Fruit fly (Drosophila melanogaster) whole organism, embryonic: ENCODE data around the gene CG9673.
A peak's percentile ranks its signal among the peaks of the same experiment; 100 is the strongest.

ENCODE experiments used
- Antp ChIP-seq: fragments of 200-800 bp; sonication (Bioruptor generic); optimal IDR thresholded peaks from 3 replicates; lab custom pipeline; 2016; ENCODE audit warnings: missing biosample characterization, missing genetic modification characterization
- Awh ChIP-seq: fragments of 200-800 bp; sonication (Bioruptor generic); IDR thresholded peaks from 2 replicates; pipeline ENCODE4, ENCODE4 v1.3.6; 2022; ENCODE audit warnings: missing biosample characterization, missing genetic modification characterization
- Bgb ChIP-seq: fragments of 200-800 bp; sonication (Bioruptor generic); IDR thresholded peaks from 2 replicates; pipeline ENCODE4 v1.3.6; 2022; ENCODE audit warnings: missing biosample characterization, missing genetic modification characterization; ENCODE audit not compliant: partially characterized antibody
- CG10654 ChIP-seq: fragments of 200-800 bp; sonication (Bioruptor generic); optimal IDR thresholded peaks from 2 replicates; lab custom pipeline; 2016; ENCODE audit warnings: missing biosample characterization, missing genetic modification characterization
- CG11560 ChIP-seq: fragments of 200-800 bp; sonication (Bioruptor generic); IDR thresholded peaks from 3 replicates; pipeline ENCODE4 v1.3.6; 2022; ENCODE audit warnings: missing biosample characterization, missing genetic modification characterization
- CG15479 ChIP-seq: fragments of 200-800 bp; sonication (Bioruptor generic); optimal IDR thresholded peaks from 3 replicates; lab custom pipeline; 2019; ENCODE audit warnings: missing biosample characterization, mild to moderate bottlenecking, missing genetic modification characterization, moderate library complexity
- CG18262 ChIP-seq: fragments of 200-800 bp; optimal IDR thresholded peaks from 3 replicates; lab custom pipeline; 2019; ENCODE audit warnings: missing biosample characterization, mild to moderate bottlenecking, missing genetic modification characterization, moderate library complexity
- CG31224 ChIP-seq: fragments of 200-800 bp; sonication (Bioruptor generic); IDR thresholded peaks from 2 replicates; pipeline ENCODE4 v1.3.6; 2022; ENCODE audit warnings: missing biosample characterization, missing genetic modification characterization
- CG32532 ChIP-seq: fragments of 200-800 bp; sonication (Bioruptor generic); IDR thresholded peaks from 2 replicates; pipeline ENCODE4 v1.3.6; 2022; ENCODE audit warnings: missing biosample characterization, missing genetic modification characterization
- CG32767 ChIP-seq: fragments of 200-800 bp; sonication (Bioruptor generic); IDR thresholded peaks from 2 replicates; pipeline ENCODE4 v1.3.6; 2022; ENCODE audit warnings: missing biosample characterization, missing genetic modification characterization
- CG32772 ChIP-seq: fragments of 200-800 bp; sonication (Bioruptor generic); IDR thresholded peaks from 2 replicates; pipeline ENCODE4 v1.3.6; 2022; ENCODE audit warnings: missing biosample characterization, missing genetic modification characterization
- CG4707 ChIP-seq: fragments of 200-800 bp; sonication (Bioruptor generic); optimal IDR thresholded peaks from 2 replicates; lab custom pipeline; 2018; ENCODE audit warnings: missing biosample characterization, mild to moderate bottlenecking, missing genetic modification characterization, moderate library complexity
- CG7357 ChIP-seq: fragments of 200-800 bp; sonication (Bioruptor generic); IDR thresholded peaks from 3 replicates; pipeline ENCODE4 v1.3.6; 2022; ENCODE audit warnings: missing biosample characterization, missing genetic modification characterization
- CG7963 ChIP-seq: fragments of 200-800 bp; sonication (Bioruptor generic); IDR thresholded peaks from 3 replicates; pipeline ENCODE4 v1.3.6; 2022; ENCODE audit warnings: missing biosample characterization, missing genetic modification characterization; ENCODE audit not compliant: partially characterized antibody
- CG9437 ChIP-seq: fragments of 200-800 bp; sonication (Bioruptor generic); optimal IDR thresholded peaks from 2 replicates; lab custom pipeline; 2018; ENCODE audit warnings: missing biosample characterization, mild to moderate bottlenecking, missing genetic modification characterization
- CG9797 ChIP-seq: fragments of 200-800 bp; sonication (Bioruptor generic); optimal IDR thresholded peaks from 3 replicates; lab custom pipeline; 2018; ENCODE audit warnings: missing biosample characterization, mild to moderate bottlenecking, missing genetic modification characterization
- CHES-1-like ChIP-seq: fragments of 200-800 bp; sonication (Bioruptor generic); optimal IDR thresholded peaks from 2 replicates; lab custom pipeline; 2016; ENCODE audit warnings: missing biosample characterization, missing genetic modification characterization
- Dek ChIP-seq: fragments of 200-800 bp; sonication (Bioruptor generic); optimal IDR thresholded peaks from 3 replicates; lab custom pipeline; 2019; ENCODE audit warnings: missing biosample characterization, mild to moderate bottlenecking, missing genetic modification characterization, moderate library complexity
- Doc2 ChIP-seq: fragments of 200-800 bp; sonication (Bioruptor generic); IDR thresholded peaks from 2 replicates; pipeline ENCODE4 v1.3.6; 2022; ENCODE audit warnings: missing biosample characterization, missing genetic modification characterization
- E2f1 ChIP-seq: fragments of 200-800 bp; sonication (Bioruptor generic); IDR thresholded peaks from 2 replicates; pipeline ENCODE4 v1.3.6; 2022; ENCODE audit warnings: missing biosample characterization, missing genetic modification characterization
- E2f2 ChIP-seq: fragments of 200-800 bp; sonication (Bioruptor generic); IDR thresholded peaks from 2 replicates; pipeline ENCODE4 v1.3.6; 2022; ENCODE audit warnings: missing biosample characterization, missing genetic modification characterization
- Elba2 ChIP-seq: fragments of 200-800 bp; sonication (Bioruptor generic); optimal IDR thresholded peaks from 3 replicates; lab custom pipeline; 2016; ENCODE audit warnings: missing biosample characterization, missing genetic modification characterization
- Hr3 ChIP-seq: fragments of 200-800 bp; sonication (Bioruptor generic); optimal IDR thresholded peaks from 3 replicates; lab custom pipeline; 2016; ENCODE audit warnings: missing biosample characterization, missing genetic modification characterization
- MTF-1 ChIP-seq: fragments of 200-800 bp; sonication (Bioruptor generic); optimal IDR thresholded peaks from 2 replicates; lab custom pipeline; 2018; ENCODE audit warnings: missing biosample characterization, mild to moderate bottlenecking, missing genetic modification characterization, borderline replicate concordance
- NC2α ChIP-seq: fragments of 200-800 bp; sonication (Bioruptor generic); optimal IDR thresholded peaks from 2 replicates; lab custom pipeline; 2016; ENCODE audit warnings: missing biosample characterization, missing genetic modification characterization
- Neu2 ChIP-seq: fragments of 200-800 bp; sonication (Bioruptor generic); optimal IDR thresholded peaks from 3 replicates; lab custom pipeline; 2016; ENCODE audit warnings: missing biosample characterization, missing genetic modification characterization, borderline replicate concordance
- Nf-YB ChIP-seq: fragments of 200-800 bp; sonication (Bioruptor generic); optimal IDR thresholded peaks from 3 replicates; lab custom pipeline; 2019; ENCODE audit warnings: missing biosample characterization, mild to moderate bottlenecking, missing genetic modification characterization, moderate library complexity
- Ravus ChIP-seq: fragments of 200-800 bp; sonication (Bioruptor generic); IDR thresholded peaks from 2 replicates; pipeline ENCODE4 v1.3.6; 2022; ENCODE audit warnings: missing biosample characterization, missing genetic modification characterization
- ato ChIP-seq: fragments of 200-800 bp; sonication (Bioruptor generic); IDR thresholded peaks from 2 replicates; pipeline ENCODE4 v1.3.6; 2022; ENCODE audit warnings: missing biosample characterization, missing genetic modification characterization; ENCODE audit not compliant: partially characterized antibody
- bigmax ChIP-seq: fragments of 200-800 bp; sonication (Bioruptor generic); optimal IDR thresholded peaks from 2 replicates; lab custom pipeline; 2018; ENCODE audit warnings: missing biosample characterization, mild to moderate bottlenecking, missing genetic modification characterization
- cas ChIP-seq: fragments of 200-800 bp; sonication (Bioruptor generic); IDR thresholded peaks from 2 replicates; pipeline ENCODE4 v1.3.6; 2022; ENCODE audit warnings: missing biosample characterization, missing genetic modification characterization
- chinmo ChIP-seq: fragments of 200-800 bp; sonication (Bioruptor generic); IDR thresholded peaks from 4 replicates; pipeline ENCODE4 v1.3.6; 2022; ENCODE audit warnings: missing biosample characterization, missing genetic modification characterization; ENCODE audit not compliant: partially characterized antibody
- crol ChIP-seq: fragments of 200-800 bp; sonication (Bioruptor generic); IDR thresholded peaks from 2 replicates; pipeline ENCODE4 v1.3.6; 2022; ENCODE audit warnings: missing biosample characterization, missing genetic modification characterization
- esg ChIP-seq: fragments of 200-800 bp; sonication (Bioruptor generic); conservative IDR thresholded peaks from 2 replicates; pipeline ENCODE4 v1.3.6; 2022; ENCODE audit warnings: missing biosample characterization, missing genetic modification characterization
- grau ChIP-seq: fragments of 200-800 bp; optimal IDR thresholded peaks from 3 replicates; lab custom pipeline; 2019; ENCODE audit warnings: missing biosample characterization, mild to moderate bottlenecking, missing genetic modification characterization, moderate library complexity
- grn ChIP-seq: fragments of 200-800 bp; sonication (Bioruptor generic); optimal IDR thresholded peaks from 3 replicates; lab custom pipeline; 2017; ENCODE audit warnings: missing biosample characterization, missing genetic modification characterization
- h ChIP-seq: fragments of >200 bp; optimal IDR thresholded peaks from 2 replicates; lab custom pipeline; 2017
- ham ChIP-seq: fragments of 200-800 bp; sonication (Bioruptor generic); IDR thresholded peaks from 2 replicates; pipeline ENCODE4 v1.3.6; 2022; ENCODE audit warnings: missing biosample characterization, missing genetic modification characterization
- hth ChIP-seq: fragments of >200 bp; optimal IDR thresholded peaks from 2 replicates; lab custom pipeline; 2017; ENCODE audit warnings: inconsistent platforms
- lov ChIP-seq, 2 experiments: fragments of 200-800 bp in 1 of 2; fragments of >200 bp in 1 of 2; sonication (Bioruptor generic) in 1 of 2; IDR thresholded peaks in 1 of 2; optimal IDR thresholded peaks in 1 of 2; 2 replicates in 1 of 2; 3 replicates in 1 of 2; pipeline versions ENCODE4 v1.3.6 to Lab custom; 2017 to 2022; ENCODE audit warnings: missing biosample characterization in 1 of 2, missing genetic modification characterization in 1 of 2
- nom ChIP-seq: fragments of 200-800 bp; sonication (Bioruptor generic); optimal IDR thresholded peaks from 2 replicates; lab custom pipeline; 2017; ENCODE audit warnings: missing biosample characterization, missing genetic modification characterization, mild to moderate bottlenecking, moderate library complexity, missing genetic modification reagents
- org-1 ChIP-seq: fragments of 200-800 bp; sonication (Bioruptor generic); optimal IDR thresholded peaks from 2 replicates; lab custom pipeline; 2017; ENCODE audit warnings: missing biosample characterization, missing genetic modification characterization
- pros ChIP-seq: fragments of 200-800 bp; sonication (Bioruptor generic); optimal IDR thresholded peaks from 3 replicates; lab custom pipeline; 2019; ENCODE audit warnings: missing biosample characterization, mild to moderate bottlenecking, missing genetic modification characterization, moderate library complexity
- psq ChIP-seq: fragments of 200-800 bp; sonication (Bioruptor generic); optimal IDR thresholded peaks from 2 replicates; lab custom pipeline; 2017; ENCODE audit warnings: missing biosample characterization, missing genetic modification characterization
- salm ChIP-seq: fragments of 200-800 bp; sonication (Bioruptor generic); optimal IDR thresholded peaks from 2 replicates; lab custom pipeline; 2018; ENCODE audit warnings: missing biosample characterization, mild to moderate bottlenecking, missing genetic modification characterization
- slou ChIP-seq: fragments of 200-800 bp; sonication (Bioruptor generic); optimal IDR thresholded peaks from 3 replicates; lab custom pipeline; 2016; ENCODE audit warnings: missing biosample characterization, missing genetic modification characterization
- slp2 ChIP-seq: fragments of 200-800 bp; sonication (Bioruptor generic); optimal IDR thresholded peaks from 2 replicates; lab custom pipeline; 2016; ENCODE audit warnings: missing biosample characterization, missing genetic modification characterization
- sob ChIP-seq: fragments of 200-800 bp; sonication (Bioruptor generic); IDR thresholded peaks from 2 replicates; pipeline ENCODE4 v1.3.6; 2022; ENCODE audit warnings: missing biosample characterization, missing genetic modification characterization
- ttk ChIP-seq: fragments of 200-800 bp; sonication (Bioruptor generic); IDR thresholded peaks from 2 replicates; pipeline ENCODE4 v2.1.2; 2022; ENCODE audit warnings: missing biosample characterization, missing genetic modification characterization
- wek ChIP-seq: fragments of 200-800 bp; sonication (Bioruptor generic); optimal IDR thresholded peaks from 3 replicates; lab custom pipeline; 2018; ENCODE audit warnings: missing biosample characterization, mild to moderate bottlenecking, missing genetic modification characterization, moderate library complexity
- z ChIP-seq: fragments of 200-800 bp; sonication (Bioruptor generic); IDR thresholded peaks from 3 replicates; pipeline ENCODE4 v1.3.6; 2022; ENCODE audit warnings: missing biosample characterization, missing genetic modification characterization
- zfh2 ChIP-seq: fragments of 200-800 bp; sonication (Bioruptor generic); optimal IDR thresholded peaks from 2 replicates; lab custom pipeline; 2016; ENCODE audit warnings: missing biosample characterization, missing genetic modification characterization

Gene CG9673

dm6 chrX:16655724-16656235 is 47.9 kb downstream of the CG9673 start (continued):
- TF ChIP-seq NC2α (GFP tag; lab: Kevin White, UChicago) (no peak), esg (GFP tag; lab: Robert Waterston, UW) (no peak), slou (GFP tag; lab: Kevin White, UChicago) (no peak), E2f1 (GFP tag; lab: Robert Waterston, UW) (no peak), CG32532 (GFP tag; lab: Robert Waterston, UW) (no peak), CHES-1-like (GFP tag; lab: Kevin White, UChicago) (peak; percentile 34), cas (no peak), ttk (GFP tag; lab: Robert Waterston, UW) (no peak), CG7357 (GFP tag; lab: Robert Waterston, UW) (no peak), CG18262 (peak; percentile 11), MTF-1 (GFP tag; lab: Kevin White, UChicago) (peak; percentile 41), grau (tag; lab: Kevin White, UChicago) (peak; percentile 3), Ravus (GFP tag; lab: Robert Waterston, UW) (no peak), CG32772 (GFP tag; lab: Robert Waterston, UW) (no peak), Neu2 (GFP tag; lab: Kevin White, UChicago) (no peak), slp2 (no peak), Awh (no peak), CG9437 (GFP tag; lab: Kevin White, UChicago) (no peak), CG15479 (GFP tag; lab: Kevin White, UChicago) (peak; percentile 5), ato (GFP tag; lab: Robert Waterston, UW) (no peak), psq (GFP tag; lab: Kevin White, UChicago) (no peak), z (GFP tag; lab: Robert Waterston, UW) (no peak), grn (GFP tag; lab: Kevin White, UChicago) (peak; percentile 64), zfh2 (GFP tag; lab: Kevin White, UChicago) (no peak), Dek (tag; lab: Kevin White, UChicago) (no peak), E2f2 (GFP tag; lab: Robert Waterston, UW) (no peak), CG31224 (no peak), bigmax (no peak), Antp (GFP tag; lab: Kevin White, UChicago) (no peak), h (lab: Kevin White, UChicago) (no peak), Nf-YB (GFP tag; lab: Kevin White, UChicago) (peak; percentile 70), CG11560 (tag; lab: Robert Waterston, UW) (no peak), Elba2 (GFP tag; lab: Kevin White, UChicago) (peak; percentile 97), Hr3 (GFP tag; lab: Kevin White, UChicago) (no peak), CG32767 (GFP tag; lab: Robert Waterston, UW) (no peak), Doc2 (no peak), chinmo (GFP tag; lab: Robert Waterston, UW) (peak; percentile 85; the same call in 2 of the 4 replicates), salm (tag; lab: Kevin White, UChicago) (no peak), org-1 (GFP tag; lab: Kevin White, UChicago) (no peak), CG10654 (GFP tag; lab: Kevin White, UChicago) (no peak), CG7963 (GFP tag; lab: Robert Waterston, UW) (no peak), ham (GFP tag; lab: Robert Waterston, UW) (no peak), Bgb (GFP tag; lab: Robert Waterston, UW) (no peak), nom (GFP tag; lab: Kevin White, UChicago) (no peak), wek (peak; percentile 18), sob (GFP tag; lab: Robert Waterston, UW) (no peak), CG9797 (GFP tag; lab: Kevin White, UChicago) (no peak), pros (GFP tag; lab: Kevin White, UChicago) (peak; percentile 52), lov (optimal IDR thresholded peaks at IDR 0.05; lab: Kevin White, UChicago) (no peak), lov (GFP tag; IDR thresholded peaks at IDR 0.05; lab: Robert Waterston, UW) (no peak), crol (GFP tag; lab: Robert Waterston, UW) (no peak; the same call in 1 of the 2 replicates), CG4707 (GFP tag; lab: Kevin White, UChicago) (no peak), hth (lab: Kevin White, UChicago) (no peak)
